Fruit fly (Drosophila melanogaster): ENCODE measurements around the gene CG31274.

Gene CG31274

dm6 chr3R:16972575-16972974, 20.2 kb upstream of the CG31274 start:
- no peak for TF ChIP-seq lov (optimal IDR thresholded peaks at IDR 0.05)
- TF ChIP-seq lov (GFP tag; IDR thresholded peaks at IDR 0.05): 0 out of 3 replicates have a peak, but pooled peaks have one; percentile 38
- TF ChIP-seq dan (GFP tag; IDR thresholded peaks at IDR 0.05): no peak
- no peak for TF ChIP-seq sima (GFP tag; optimal IDR thresholded peaks at IDR 0.05)
- TF ChIP-seq Hr51 (GFP tag; optimal IDR thresholded peaks at IDR 0.05): no peak
- no peak for TF ChIP-seq slbo (GFP tag; IDR thresholded peaks at IDR 0.05)
- TF ChIP-seq her (GFP tag; optimal IDR thresholded peaks at IDR 0.05): no peak
- no peak for TF ChIP-seq CG8478 (optimal IDR thresholded peaks at IDR 0.05)
- TF ChIP-seq ci (GFP tag; IDR thresholded peaks at IDR 0.05): no peak
- no peak for TF ChIP-seq da (GFP tag; optimal IDR thresholded peaks at IDR 0.05)
- no peak for TF ChIP-seq Taf1 (GFP tag; IDR thresholded peaks at IDR 0.05)
- no peak for TF ChIP-seq CHES-1-like (GFP tag; optimal IDR thresholded peaks at IDR 0.05)
- TF ChIP-seq org-1 (GFP tag; optimal IDR thresholded peaks at IDR 0.05): no peak
- TF ChIP-seq CG32767 (GFP tag; IDR thresholded peaks at IDR 0.05): peak; percentile 51; the same call in 1 of the 2 replicates
- no peak for TF ChIP-seq CG9817 (tag; optimal IDR thresholded peaks at IDR 0.05)
- 0 out of 2 replicates have a peak, but pooled peaks have one; percentile 18 for TF ChIP-seq seq (GFP tag; IDR thresholded peaks at IDR 0.05)
- no peak for TF ChIP-seq amos (GFP tag; IDR thresholded peaks at IDR 0.05; ENCODE audit: partially characterized antibody)
- TF ChIP-seq onecut (GFP tag; IDR thresholded peaks at IDR 0.05): peak; percentile 28; the same call in 1 of the 2 replicates
- TF ChIP-seq ro (GFP tag; IDR thresholded peaks at IDR 0.05): no peak
- peak; percentile 73 for TF ChIP-seq ewg (GFP tag; optimal IDR thresholded peaks at IDR 0.05)
- TF ChIP-seq Nf-YC (tag; optimal IDR thresholded peaks at IDR 0.05): peak; percentile 64
- peak; percentile 53 for TF ChIP-seq Nf-YB (GFP tag; optimal IDR thresholded peaks at IDR 0.05)

dm6 chr3R:16974904-16975303, 17.9 kb upstream of the CG31274 start, which contains the start of gene VhaM9.7-d:
VhaM9.7-d (plus strand) TSS chr3R:16975204.
- no peak for TF ChIP-seq dati (GFP tag; IDR thresholded peaks at IDR 0.05)
- TF ChIP-seq HLH3B (GFP tag; IDR thresholded peaks at IDR 0.05): no peak
- TF ChIP-seq Sry-δ (GFP tag; optimal IDR thresholded peaks at IDR 0.05): no peak
- TF ChIP-seq Xrp1 (GFP tag; IDR thresholded peaks at IDR 0.05): no peak
- peak; percentile 13 for TF ChIP-seq cad (GFP tag; optimal IDR thresholded peaks at IDR 0.05)
- TF ChIP-seq CG15073 (GFP tag; optimal IDR thresholded peaks at IDR 0.05): no peak
- no peak for TF ChIP-seq CG15514 (GFP tag; optimal IDR thresholded peaks at IDR 0.05)
- no peak for TF ChIP-seq HHEX (GFP tag; optimal IDR thresholded peaks at IDR 0.05)
- no peak for TF ChIP-seq CG2678 (tag; optimal IDR thresholded peaks at IDR 0.05)
- TF ChIP-seq sens (GFP tag): peak; percentile 44
- TF ChIP-seq H15 (GFP tag; IDR thresholded peaks at IDR 0.05): no peak
- TF ChIP-seq CG4854 (GFP tag; optimal IDR thresholded peaks at IDR 0.05): no peak

dm6 chr3R:16977745-16978305, 15.0 kb upstream of the CG31274 start, which contains the start of gene Actn3:
Actn3 (minus strand) TSS chr3R:16977795.
- TF ChIP-seq pita (GFP tag; optimal IDR thresholded peaks at IDR 0.05) (peak; percentile 71), CG42726 (GFP tag; IDR thresholded peaks at IDR 0.05; ENCODE audit: partially characterized antibody) (0 out of 2 replicates have a peak, but pooled peaks have one; percentile 38), yki (optimal IDR thresholded peaks at IDR 0.05) (peak; percentile 40), CG6791 (GFP tag; IDR thresholded peaks at IDR 0.05; ENCODE audit: partially characterized antibody) (0 out of 3 replicates have a peak, but pooled peaks have one; percentile 39), CoRest (tag; optimal IDR thresholded peaks at IDR 0.05) (peak; percentile 24), Dll (GFP tag; IDR thresholded peaks at IDR 0.05; ENCODE audit: partially characterized antibody) (no peak), Nf-YC (tag; optimal IDR thresholded peaks at IDR 0.05) (peak; percentile 3), Elba2 (GFP tag; optimal IDR thresholded peaks at IDR 0.05) (peak; percentile 75), CG3407 (GFP tag; optimal IDR thresholded peaks at IDR 0.05) (no peak), CG17612 (GFP tag; IDR thresholded peaks at IDR 0.05) (no peak), bbx (GFP tag; IDR thresholded peaks at IDR 0.05; ENCODE audit: partially characterized antibody) (0 out of 2 replicates have a peak, but pooled peaks have one; percentile 38), CG10274 (GFP tag; optimal IDR thresholded peaks at IDR 0.05) (no peak), Abd-B (GFP tag; optimal IDR thresholded peaks at IDR 0.05) (peak; percentile 57), insv (GFP tag; optimal IDR thresholded peaks at IDR 0.05) (peak in 1 of 2 experiments; percentile 100), knrl (GFP tag; IDR thresholded peaks at IDR 0.05; ENCODE audit: partially characterized antibody) (peak; percentile 67), inv (GFP tag; IDR thresholded peaks at IDR 0.05; ENCODE audit: partially characterized antibody) (peak; percentile 16; the same call in 1 of the 2 replicates), CG11085 (GFP tag; IDR thresholded peaks at IDR 0.05) (0 out of 2 replicates have a peak, but pooled peaks have one; percentile 7)
